Worm (Caenorhabditis elegans): ENCODE results near the gene F35E12.2.

ce11 chrV:13762426-13763127 lies 37.9 kb upstream of the F35E12.2 start, which contains the start of gene F20G2.6:
- TF ChIP-seq ceh-9 (tag; optimal IDR thresholded peaks at IDR 0.05) (no peak), ceh-48 (tag; optimal IDR thresholded peaks at IDR 0.05) (no peak), nhr-11 (tag; optimal IDR thresholded peaks at IDR 0.05) (no peak), pqm-1 (tag; optimal IDR thresholded peaks at IDR 0.05) (no peak), sox-4 (tag; optimal IDR thresholded peaks at IDR 0.05) (no peak), ets-4 (tag; optimal IDR thresholded peaks at IDR 0.05) (no peak), ztf-16 (tag; optimal IDR thresholded peaks at IDR 0.05) (no peak), fkh-6 (tag; optimal IDR thresholded peaks at IDR 0.05) (no peak), hlh-30 (tag; optimal IDR thresholded peaks at IDR 0.05; ENCODE audit: insufficient read depth) (no peak), hlh-8 (tag; optimal IDR thresholded peaks at IDR 0.05) (no peak), dmd-4 (tag; optimal IDR thresholded peaks at IDR 0.05; ENCODE audit: borderline replicate concordance) (no peak), sdc-2 (tag; optimal IDR thresholded peaks at IDR 0.05) (no peak), odd-2 (tag; optimal IDR thresholded peaks at IDR 0.05) (no peak)
